Fruit fly (Drosophila melanogaster) whole organism, embryonic: ENCODE data around the gene CG43120.

ENCODE experiments used
- Antp ChIP-seq: fragments of 200-800 bp; sonication (Bioruptor generic); optimal IDR thresholded peaks from 3 replicates; lab custom pipeline; 2016; ENCODE audit warnings: missing biosample characterization, missing genetic modification characterization
- BEAF-32 ChIP-seq: fragments of 200-800 bp; sonication (Bioruptor generic); optimal IDR thresholded peaks from 3 replicates; lab custom pipeline; 2017; ENCODE audit warnings: missing biosample characterization, missing genetic modification characterization, mild to moderate bottlenecking, moderate library complexity, missing genetic modification reagents
- CG10147 ChIP-seq: fragments of 200-800 bp; sonication (Bioruptor generic); optimal IDR thresholded peaks from 2 replicates; lab custom pipeline; 2019; ENCODE audit warnings: missing biosample characterization, mild to moderate bottlenecking, missing genetic modification characterization, moderate library complexity
- CG10366 ChIP-seq: fragments of 200-800 bp; sonication (Bioruptor generic); IDR thresholded peaks from 2 replicates; pipeline ENCODE4 v1.3.6; 2022; ENCODE audit warnings: missing biosample characterization, missing genetic modification characterization
- CG11696 ChIP-seq: fragments of 200-800 bp; sonication (Bioruptor generic); IDR thresholded peaks from 2 replicates; pipeline ENCODE4 v1.3.6; 2022; ENCODE audit warnings: missing biosample characterization, missing genetic modification characterization
- CG13296 ChIP-seq: fragments of 200-800 bp; sonication (Bioruptor generic); optimal IDR thresholded peaks from 3 replicates; lab custom pipeline; 2018; ENCODE audit warnings: missing biosample characterization, mild to moderate bottlenecking, missing genetic modification characterization
- CG14050 ChIP-seq: fragments of 200-800 bp; sonication (Bioruptor generic); IDR thresholded peaks from 3 replicates; pipeline ENCODE4 v1.3.6; 2022; ENCODE audit warnings: missing biosample characterization, missing genetic modification characterization
- CG1602 ChIP-seq: fragments of 200-800 bp; sonication (Bioruptor generic); optimal IDR thresholded peaks from 3 replicates; lab custom pipeline; 2016; ENCODE audit warnings: missing biosample characterization, missing genetic modification characterization
- CG17385 ChIP-seq: fragments of 200-800 bp; sonication (Bioruptor generic); optimal IDR thresholded peaks from 3 replicates; lab custom pipeline; 2018; ENCODE audit warnings: missing biosample characterization, mild to moderate bottlenecking, missing genetic modification characterization
- CG18619 ChIP-seq: fragments of 200-800 bp; sonication (Bioruptor generic); optimal IDR thresholded peaks from 3 replicates; lab custom pipeline; 2017; ENCODE audit warnings: missing biosample characterization, mild to moderate bottlenecking, missing genetic modification characterization
- CG2202 ChIP-seq: fragments of 200-800 bp; sonication (Bioruptor generic); optimal IDR thresholded peaks from 2 replicates; lab custom pipeline; 2018; ENCODE audit warnings: missing biosample characterization, mild to moderate bottlenecking, missing genetic modification characterization
- CG2678 ChIP-seq: fragments of 200-800 bp; sonication (Bioruptor generic); optimal IDR thresholded peaks from 3 replicates; lab custom pipeline; 2019; ENCODE audit warnings: missing biosample characterization, mild to moderate bottlenecking, missing genetic modification characterization, moderate library complexity
- CG30020 ChIP-seq: fragments of 200-800 bp; optimal IDR thresholded peaks from 2 replicates; lab custom pipeline; 2019; ENCODE audit warnings: missing biosample characterization, mild to moderate bottlenecking, missing genetic modification characterization, moderate library complexity
- CG31388 ChIP-seq: fragments of 200-800 bp; sonication (Bioruptor generic); optimal IDR thresholded peaks from 2 replicates; lab custom pipeline; 2016; ENCODE audit warnings: missing biosample characterization, missing genetic modification characterization
- CG33557 ChIP-seq: fragments of 200-800 bp; sonication (Bioruptor generic); optimal IDR thresholded peaks from 2 replicates; lab custom pipeline; 2019; ENCODE audit warnings: missing biosample characterization, mild to moderate bottlenecking, missing genetic modification characterization, moderate library complexity
- CG4707 ChIP-seq: fragments of 200-800 bp; sonication (Bioruptor generic); optimal IDR thresholded peaks from 2 replicates; lab custom pipeline; 2018; ENCODE audit warnings: missing biosample characterization, mild to moderate bottlenecking, missing genetic modification characterization, moderate library complexity
- CG7271 ChIP-seq: fragments of 200-800 bp; sonication (Bioruptor generic); optimal IDR thresholded peaks from 2 replicates; lab custom pipeline; 2018; ENCODE audit warnings: missing biosample characterization, mild to moderate bottlenecking, missing genetic modification characterization, moderate library complexity
- CG7372 ChIP-seq: fragments of 200-800 bp; sonication (Bioruptor generic); IDR thresholded peaks from 2 replicates; pipeline ENCODE4 v1.3.6; 2022; ENCODE audit warnings: missing biosample characterization, missing genetic modification characterization
- E2f1 ChIP-seq: fragments of 200-800 bp; sonication (Bioruptor generic); IDR thresholded peaks from 2 replicates; pipeline ENCODE4 v1.3.6; 2022; ENCODE audit warnings: missing biosample characterization, missing genetic modification characterization
- Eip74EF ChIP-seq, 2 experiments: fragments of 200-800 bp in 1 of 2; fragments of >200 bp in 1 of 2; sonication (Bioruptor generic) in 1 of 2; optimal IDR thresholded peaks; 2 replicates each; lab custom pipeline; 2017 to 2019; ENCODE audit warnings: missing biosample characterization in 2 of 2, missing genetic modification characterization in 2 of 2, mild to moderate bottlenecking in 1 of 2, moderate library complexity in 1 of 2
- Fer2 ChIP-seq: fragments of 200-800 bp; sonication (Bioruptor generic); optimal IDR thresholded peaks from 2 replicates; lab custom pipeline; 2018; ENCODE audit warnings: missing biosample characterization, mild to moderate bottlenecking, missing genetic modification characterization, moderate library complexity
- HLHmδ ChIP-seq: fragments of 200-800 bp; sonication (Bioruptor generic); optimal IDR thresholded peaks from 2 replicates; lab custom pipeline; 2018; ENCODE audit warnings: missing biosample characterization, mild to moderate bottlenecking, missing genetic modification characterization, moderate library complexity
- HmgZ ChIP-seq: fragments of 200-800 bp; sonication (Bioruptor generic); optimal IDR thresholded peaks from 2 replicates; lab custom pipeline; 2018; ENCODE audit warnings: missing biosample characterization, mild to moderate bottlenecking, missing genetic modification characterization
- Hr3 ChIP-seq: fragments of 200-800 bp; sonication (Bioruptor generic); optimal IDR thresholded peaks from 3 replicates; lab custom pipeline; 2016; ENCODE audit warnings: missing biosample characterization, missing genetic modification characterization
- Med ChIP-seq: fragments of 200-800 bp; sonication (Bioruptor generic); peaks from one replicate; lab custom pipeline; 2016; ENCODE audit warnings: missing biosample characterization, missing genetic modification characterization, mild to moderate bottlenecking, inconsistent platforms, moderate library complexity
- NC2α ChIP-seq: fragments of 200-800 bp; sonication (Bioruptor generic); optimal IDR thresholded peaks from 2 replicates; lab custom pipeline; 2016; ENCODE audit warnings: missing biosample characterization, missing genetic modification characterization
- NFAT ChIP-seq: fragments of 200-800 bp; sonication (Bioruptor generic); IDR thresholded peaks from 2 replicates; pipeline ENCODE4 v1.3.6; 2022; ENCODE audit warnings: missing biosample characterization, missing genetic modification characterization
- Rx ChIP-seq: fragments of 200-800 bp; sonication (Bioruptor generic); IDR thresholded peaks from 2 replicates; pipeline ENCODE4 v1.3.6; 2022; ENCODE audit warnings: missing biosample characterization, missing genetic modification characterization
- Sry-β ChIP-seq: fragments of 200-800 bp; sonication (Bioruptor generic); optimal IDR thresholded peaks from 2 replicates; lab custom pipeline; 2018; ENCODE audit warnings: missing biosample characterization, mild to moderate bottlenecking, missing genetic modification characterization, moderate library complexity
- Vsx1 ChIP-seq: fragments of 200-800 bp; sonication (Bioruptor generic); optimal IDR thresholded peaks from 2 replicates; lab custom pipeline; 2017; ENCODE audit warnings: missing biosample characterization, mild to moderate bottlenecking, missing genetic modification characterization, missing genetic modification reagents
- crc ChIP-seq: fragments of 200-800 bp; sonication (Bioruptor generic); optimal IDR thresholded peaks from 2 replicates; lab custom pipeline; 2016; ENCODE audit warnings: missing biosample characterization, missing genetic modification characterization
- crp ChIP-seq, 2 experiments: fragments of 200-800 bp; sonication (Bioruptor generic); optimal IDR thresholded peaks; 2 replicates in 1 of 2; 3 replicates in 1 of 2; lab custom pipeline; 2017; ENCODE audit warnings: missing biosample characterization in 2 of 2, missing genetic modification characterization in 2 of 2, mild to moderate bottlenecking in 1 of 2, moderate library complexity in 1 of 2
- danr ChIP-seq: fragments of 200-800 bp; sonication (Bioruptor generic); IDR thresholded peaks from 2 replicates; pipeline ENCODE4 v1.3.6; 2022; ENCODE audit warnings: missing biosample characterization, missing genetic modification characterization
- dmrt99B ChIP-seq: fragments of 200-800 bp; sonication (Bioruptor generic); optimal IDR thresholded peaks from 2 replicates; lab custom pipeline; 2018; ENCODE audit warnings: missing biosample characterization, mild to moderate bottlenecking, missing genetic modification characterization, moderate library complexity
- ewg ChIP-seq: fragments of 200-800 bp; sonication (Bioruptor generic); optimal IDR thresholded peaks from 3 replicates; lab custom pipeline; 2017; ENCODE audit warnings: mild to moderate bottlenecking, missing biosample characterization, missing genetic modification reagents, missing genetic modification characterization
- gem ChIP-seq: fragments of 200-800 bp; sonication (Bioruptor generic); optimal IDR thresholded peaks from 2 replicates; lab custom pipeline; 2019; ENCODE audit warnings: missing biosample characterization, mild to moderate bottlenecking, missing genetic modification characterization, moderate library complexity
- ind ChIP-seq: fragments of 200-800 bp; sonication (Bioruptor generic); optimal IDR thresholded peaks from 3 replicates; lab custom pipeline; 2016; ENCODE audit warnings: missing biosample characterization, missing genetic modification characterization
- insv ChIP-seq, 2 experiments: fragments of 200-800 bp; sonication (Bioruptor generic); optimal IDR thresholded peaks; 3 replicates each; lab custom pipeline; 2016 to 2018; ENCODE audit warnings: missing biosample characterization in 2 of 2, missing genetic modification characterization in 2 of 2
- jumu ChIP-seq: fragments of 200-800 bp; sonication (Bioruptor generic); optimal IDR thresholded peaks from 3 replicates; lab custom pipeline; 2016; ENCODE audit warnings: missing biosample characterization, missing genetic modification characterization
- lbe ChIP-seq: fragments of 200-800 bp; sonication (Bioruptor generic); optimal IDR thresholded peaks from 2 replicates; lab custom pipeline; 2016; ENCODE audit warnings: missing biosample characterization, mild to moderate bottlenecking, missing genetic modification characterization
- lmd ChIP-seq: fragments of 200-800 bp; sonication (Bioruptor generic); IDR thresholded peaks from 2 replicates; pipeline ENCODE4 v1.3.6; 2022; ENCODE audit warnings: missing biosample characterization, missing genetic modification characterization
- luna ChIP-seq: fragments of 200-800 bp; sonication (Bioruptor generic); optimal IDR thresholded peaks from 2 replicates; lab custom pipeline; 2016; ENCODE audit warnings: missing biosample characterization, missing genetic modification characterization
- onecut ChIP-seq: fragments of 200-800 bp; sonication (Bioruptor generic); IDR thresholded peaks from 2 replicates; pipeline ENCODE4 v1.3.6; 2022; ENCODE audit warnings: missing biosample characterization, missing genetic modification characterization
- schlank ChIP-seq: fragments of 200-800 bp; sonication (Bioruptor generic); optimal IDR thresholded peaks from 2 replicates; lab custom pipeline; 2018; ENCODE audit warnings: missing biosample characterization, mild to moderate bottlenecking, missing genetic modification characterization
- stc ChIP-seq: fragments of 200-800 bp; sonication (Bioruptor generic); IDR thresholded peaks from 2 replicates; pipeline ENCODE4 v1.3.6; 2022; ENCODE audit warnings: missing biosample characterization, missing genetic modification characterization
- tap ChIP-seq: fragments of 200-800 bp; optimal IDR thresholded peaks from 3 replicates; lab custom pipeline; 2019; ENCODE audit warnings: missing biosample characterization, mild to moderate bottlenecking, missing genetic modification characterization, moderate library complexity
- tio ChIP-seq: fragments of 200-800 bp; sonication (Bioruptor generic); optimal IDR thresholded peaks from 2 replicates; lab custom pipeline; 2017; ENCODE audit warnings: missing biosample characterization, missing genetic modification characterization, inconsistent platforms
- toy ChIP-seq: fragments of 200-800 bp; sonication (Bioruptor generic); IDR thresholded peaks from 2 replicates; pipeline ENCODE4 v1.3.6; 2022; ENCODE audit warnings: missing biosample characterization, missing genetic modification characterization
- wdn ChIP-seq: fragments of 200-800 bp; sonication (Bioruptor generic); IDR thresholded peaks from 2 replicates; pipeline ENCODE4 v1.3.6; 2022; ENCODE audit warnings: missing biosample characterization, missing genetic modification characterization
- yki ChIP-seq: fragments of >200 bp; optimal IDR thresholded peaks from 3 replicates; lab custom pipeline; 2018

CG43120 gene

dm6 chr3L:14363103-14363751 is 18.5 kb upstream of the CG43120 start (continued):
- TF ChIP-seq CG7271 (tag; lab: Kevin White, UChicago) = no peak
- TF ChIP-seq NC2α (GFP tag; lab: Kevin White, UChicago) = no peak
- TF ChIP-seq schlank (tag; lab: Kevin White, UChicago) = no peak
- no peak for TF ChIP-seq Sry-β (GFP tag; lab: Kevin White, UChicago)
- TF ChIP-seq luna = no peak
- no peak for TF ChIP-seq toy (GFP tag; lab: Robert Waterston, UW)
- TF ChIP-seq CG10147 (GFP tag; lab: Kevin White, UChicago) = peak; percentile 9
- TF ChIP-seq CG10366 (GFP tag; lab: Robert Waterston, UW) = peak; percentile 44
- peak; percentile 36 for TF ChIP-seq ind (GFP tag; lab: Kevin White, UChicago)
- peak; percentile 44 for TF ChIP-seq lmd
- peak; percentile 25 for TF ChIP-seq tap (tag; lab: Kevin White, UChicago)
- TF ChIP-seq CG7372 (GFP tag; lab: Robert Waterston, UW) = no peak
- no peak for TF ChIP-seq CG11696 (GFP tag; lab: Robert Waterston, UW)
- no peak for TF ChIP-seq CG33557 (GFP tag; lab: Kevin White, UChicago)
- TF ChIP-seq dmrt99B (tag; lab: Kevin White, UChicago) = peak; percentile 83
- no peak for TF ChIP-seq CG2202 (tag; lab: Kevin White, UChicago)
- TF ChIP-seq CG18619 (GFP tag; lab: Kevin White, UChicago) = peak; percentile 7
- no peak for TF ChIP-seq Antp
- peak; percentile 12 for TF ChIP-seq Vsx1 (GFP tag; lab: Kevin White, UChicago)
- TF ChIP-seq Fer2 = no peak
- TF ChIP-seq CG14050 = no peak
- no peak for TF ChIP-seq Rx
- TF ChIP-seq Hr3 = peak; percentile 37
- TF ChIP-seq CG2678 (tag; lab: Kevin White, UChicago) = peak; percentile 61
- peak; percentile 9 for TF ChIP-seq CG1602 (GFP tag; lab: Kevin White, UChicago)
- TF ChIP-seq insv (GFP tag; optimal IDR thresholded peaks at IDR 0.05; lab: Kevin White, UChicago) = no peak
- peak; percentile 60 for TF ChIP-seq Med (GFP tag; lab: Kevin White, UChicago)
- TF ChIP-seq ewg = peak; percentile 22
- peak; percentile 7 for TF ChIP-seq CG30020 (tag; lab: Kevin White, UChicago)
- no peak for TF ChIP-seq onecut
- 0 out of 2 replicates have a peak, but pooled peaks have one; percentile 9 for TF ChIP-seq E2f1 (GFP tag; lab: Robert Waterston, UW)
- TF ChIP-seq gem (tag; lab: Kevin White, UChicago) = peak; percentile 80
- TF ChIP-seq CG13296 (GFP tag; lab: Kevin White, UChicago) = no peak
- TF ChIP-seq HLHmδ (GFP tag; lab: Kevin White, UChicago) = no peak
- no peak for TF ChIP-seq crc (GFP tag; lab: Kevin White, UChicago)
- no peak for TF ChIP-seq NFAT (GFP tag; lab: Robert Waterston, UW)
- peak; percentile 38 for TF ChIP-seq tio
- TF ChIP-seq stc (GFP tag; lab: Robert Waterston, UW) = peak; percentile 37; the same call in 1 of the 2 replicates
- no peak for TF ChIP-seq crp (GFP tag; optimal IDR thresholded peaks at IDR 0.05; lab: Kevin White, UChicago)
- TF ChIP-seq danr (GFP tag; lab: Robert Waterston, UW) = 0 out of 2 replicates have a peak, but pooled peaks have one; percentile 7
- TF ChIP-seq wdn (GFP tag; lab: Robert Waterston, UW) = no peak
- no peak for TF ChIP-seq BEAF-32 (GFP tag; lab: Kevin White, UChicago)
- TF ChIP-seq jumu = no peak
- TF ChIP-seq yki = no peak
- TF ChIP-seq CG31388 = no peak
- TF ChIP-seq HmgZ = no peak
- TF ChIP-seq Eip74EF (GFP tag; optimal IDR thresholded peaks at IDR 0.05; lab: Kevin White, UChicago) = peak in 1 of 2 experiments; percentile 44
- TF ChIP-seq CG17385 (GFP tag; lab: Kevin White, UChicago) = peak; percentile 18
- no peak for TF ChIP-seq CG4707 (GFP tag; lab: Kevin White, UChicago)
- no peak for TF ChIP-seq lbe (GFP tag; lab: Kevin White, UChicago)
